Worm (Caenorhabditis elegans): Measurements from ENCODE around the gene gap-2.

- TF ChIP-seq ceh-20 (GFP tag; IDR thresholded peaks at IDR 0.05) (no peak), lin-39 (tag; optimal IDR thresholded peaks at IDR 0.05) (no peak), nhr-28 (tag; optimal IDR thresholded peaks at IDR 0.05) (no peak), hmg-1.1 (GFP tag; IDR thresholded peaks at IDR 0.05) (no peak), pqm-1 (tag; optimal IDR thresholded peaks at IDR 0.05) (no peak), fkh-10 (GFP tag; optimal IDR thresholded peaks at IDR 0.05) (no peak), dpl-1 (GFP tag; optimal IDR thresholded peaks at IDR 0.05) (no peak)
Observed at ce11 chrX:9518719-9519118, 46.4 kb downstream of the gap-2 start, which contains the start of gene C07B5.6.
